Fruit fly (Drosophila melanogaster): ENCODE measurements around the gene CG12984.

- TF ChIP-seq Kr (GFP tag; optimal IDR thresholded peaks at IDR 0.05) (no peak), CG16813 (GFP tag; IDR thresholded peaks at IDR 0.05; ENCODE audit: partially characterized antibody) (no peak), tgo (GFP tag; IDR thresholded peaks at IDR 0.05) (no peak), CG10431 (GFP tag; optimal IDR thresholded peaks at IDR 0.05) (no peak), CG17385 (GFP tag; optimal IDR thresholded peaks at IDR 0.05) (peak; percentile 82), Xrp1 (GFP tag; IDR thresholded peaks at IDR 0.05) (peak; percentile 65), p53 (GFP tag; optimal IDR thresholded peaks at IDR 0.05) (no peak), trh (GFP tag; optimal IDR thresholded peaks at IDR 0.05) (no peak), CG8478 (optimal IDR thresholded peaks at IDR 0.05) (no peak), usp (GFP tag; optimal IDR thresholded peaks at IDR 0.05) (no peak), Hr39 (optimal IDR thresholded peaks at IDR 0.05) (no peak), fu2 (GFP tag; optimal IDR thresholded peaks at IDR 0.05) (no peak), HmgZ (tag; optimal IDR thresholded peaks at IDR 0.05) (no peak)
Measured at dm6 chr3L:21007364-21008254, 16.1 kb downstream of the CG12984 start.
